Fruit fly (Drosophila melanogaster): ENCODE results near the gene CG32572.
A peak's percentile ranks its signal among the peaks of the same experiment; 100 is the strongest.

Gene CG32572

DNA sequence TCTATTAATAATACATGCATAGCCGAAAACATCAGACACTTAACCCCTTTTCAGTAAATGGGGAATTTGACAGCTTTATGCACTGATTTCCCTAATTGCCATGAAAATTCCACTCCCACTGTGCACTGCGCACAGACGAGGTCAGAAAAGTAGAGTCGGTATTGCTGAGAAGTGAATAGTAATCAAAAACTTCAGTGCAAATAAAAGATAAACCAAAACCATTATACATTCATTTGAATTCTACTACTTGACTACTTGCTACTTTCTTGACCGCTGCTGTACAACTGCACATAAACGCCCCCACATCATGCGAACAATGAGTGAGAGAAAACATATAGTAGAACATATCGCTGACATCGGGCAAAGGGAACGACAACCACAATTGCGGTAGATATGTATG is 29.5 kb upstream of the CG32572 start (continued):
- no peak for TF ChIP-seq Dll (GFP tag; IDR thresholded peaks at IDR 0.05; ENCODE audit: partially characterized antibody)
- peak; percentile 75 for TF ChIP-seq danr (GFP tag; IDR thresholded peaks at IDR 0.05)
- peak; percentile 85 for TF ChIP-seq CG32532 (GFP tag; IDR thresholded peaks at IDR 0.05)
- TF ChIP-seq sim (GFP tag; IDR thresholded peaks at IDR 0.05), result peak; percentile 79
- no peak for TF ChIP-seq CG3995 (GFP tag; optimal IDR thresholded peaks at IDR 0.05)
- TF ChIP-seq Adf1 (GFP tag; IDR thresholded peaks at IDR 0.05), result no peak; the same call in 1 of the 2 replicates
- TF ChIP-seq hbn (GFP tag; IDR thresholded peaks at IDR 0.05; ENCODE audit: partially characterized antibody), result no peak
- peak; percentile 87 for TF ChIP-seq CG10979 (tag; optimal IDR thresholded peaks at IDR 0.05)
- TF ChIP-seq tio (GFP tag; optimal IDR thresholded peaks at IDR 0.05), result peak; percentile 70
- no peak for TF ChIP-seq Lpt (GFP tag; optimal IDR thresholded peaks at IDR 0.05)
- TF ChIP-seq CG12219 (GFP tag; optimal IDR thresholded peaks at IDR 0.05), result peak; percentile 86
- peak; percentile 6 for TF ChIP-seq ash1 (GFP tag; optimal IDR thresholded peaks at IDR 0.05)
- TF ChIP-seq CG7786 (GFP tag; optimal IDR thresholded peaks at IDR 0.05), result peak; percentile 81
- peak; percentile 35 for TF ChIP-seq CG17186 (GFP tag; optimal IDR thresholded peaks at IDR 0.05)
- TF ChIP-seq Deaf1 (tag; optimal IDR thresholded peaks at IDR 0.05), result peak; percentile 44
- TF ChIP-seq CG15269 (tag; optimal IDR thresholded peaks at IDR 0.05), result peak; percentile 82
- TF ChIP-seq rib (GFP tag; IDR thresholded peaks at IDR 0.05), result peak; percentile 40; the same call in 1 of the 2 replicates
- TF ChIP-seq Opbp (GFP tag; IDR thresholded peaks at IDR 0.05; ENCODE audit: partially characterized antibody), result no peak
- TF ChIP-seq CG4328 (GFP tag; optimal IDR thresholded peaks at IDR 0.05), result peak; percentile 15
- peak; percentile 59; the same call in 2 of the 3 replicates for TF ChIP-seq CG11560 (tag; IDR thresholded peaks at IDR 0.05)
- peak; percentile 88 for TF ChIP-seq pnt (GFP tag; optimal IDR thresholded peaks at IDR 0.05)
- peak; percentile 78 for TF ChIP-seq Mad (GFP tag; optimal IDR thresholded peaks at IDR 0.05)
- peak; percentile 70 for TF ChIP-seq CG4854 (GFP tag; optimal IDR thresholded peaks at IDR 0.05)
- TF ChIP-seq seq (GFP tag; IDR thresholded peaks at IDR 0.05), result peak; percentile 84
- TF ChIP-seq chinmo (GFP tag; IDR thresholded peaks at IDR 0.05; ENCODE audit: partially characterized antibody), result no peak
- TF ChIP-seq CG30020 (tag; optimal IDR thresholded peaks at IDR 0.05), result peak; percentile 38
- peak; percentile 56 for TF ChIP-seq Max (GFP tag; optimal IDR thresholded peaks at IDR 0.05)
- peak; percentile 75 for TF ChIP-seq MTF-1 (GFP tag; optimal IDR thresholded peaks at IDR 0.05; ENCODE audit: borderline replicate concordance)
- TF ChIP-seq so (GFP tag; IDR thresholded peaks at IDR 0.05), result peak; percentile 86
- TF ChIP-seq NK7.1 (GFP tag; optimal IDR thresholded peaks at IDR 0.05), result peak; percentile 51
- TF ChIP-seq CG31224 (GFP tag; IDR thresholded peaks at IDR 0.05), result peak; percentile 55
- TF ChIP-seq CG6175 (GFP tag; IDR thresholded peaks at IDR 0.05), result no peak
- peak; percentile 61 for TF ChIP-seq ERR (GFP tag; optimal IDR thresholded peaks at IDR 0.05)
- TF ChIP-seq az2 (GFP tag; optimal IDR thresholded peaks at IDR 0.05), result peak; percentile 90
- TF ChIP-seq Rfx (GFP tag; IDR thresholded peaks at IDR 0.05), result peak; percentile 78
- peak; percentile 40 for TF ChIP-seq CG4617 (GFP tag; optimal IDR thresholded peaks at IDR 0.05; ENCODE audit: borderline replicate concordance)
- peak; percentile 49; the same call in 1 of the 2 replicates for TF ChIP-seq CG17612 (GFP tag; IDR thresholded peaks at IDR 0.05)
- no peak for TF ChIP-seq mld (GFP tag; IDR thresholded peaks at IDR 0.05; ENCODE audit: partially characterized antibody)
- TF ChIP-seq en (GFP tag; optimal IDR thresholded peaks at IDR 0.05), result peak; percentile 64
- peak; percentile 78 for TF ChIP-seq CG18599 (GFP tag; optimal IDR thresholded peaks at IDR 0.05)
- TF ChIP-seq CG2712 (tag; optimal IDR thresholded peaks at IDR 0.05), result peak; percentile 90
- peak; percentile 89 for TF ChIP-seq CG18262 (tag; optimal IDR thresholded peaks at IDR 0.05)
- TF ChIP-seq E2f1 (GFP tag; IDR thresholded peaks at IDR 0.05), result peak; percentile 87
- no peak for TF ChIP-seq Elba2 (GFP tag; optimal IDR thresholded peaks at IDR 0.05)
- TF ChIP-seq CG1647 (GFP tag; optimal IDR thresholded peaks at IDR 0.05), result peak; percentile 79
- peak; percentile 76 for TF ChIP-seq lilli (GFP tag; optimal IDR thresholded peaks at IDR 0.05)
- TF ChIP-seq CG12155 (GFP tag; optimal IDR thresholded peaks at IDR 0.05), result peak; percentile 58
- no peak for TF ChIP-seq ham (GFP tag; IDR thresholded peaks at IDR 0.05)
- peak; percentile 91 for TF ChIP-seq CG2199 (GFP tag; IDR thresholded peaks at IDR 0.05)
- no peak for TF ChIP-seq yki (optimal IDR thresholded peaks at IDR 0.05)
- peak; percentile 82 for TF ChIP-seq org-1 (GFP tag; optimal IDR thresholded peaks at IDR 0.05)
